Worm (Caenorhabditis elegans) whole organism, late embryonic: ENCODE results near the gene W10G6.6.
A peak's percentile ranks its signal among the peaks of the same experiment; 100 is the strongest.

Experiments used
- C38D4.7 ChIP-seq: fragments of 200-800 bp; sonication (Bioruptor generic); optimal IDR thresholded peaks from 2 replicates; lab custom pipeline; 2018; ENCODE audit warnings: mild to moderate bottlenecking, missing genetic modification characterization, moderate library complexity, missing compliant biosample characterization
- K02D7.2 ChIP-seq: sonication (generic microtip); optimal IDR thresholded peaks from 2 replicates; lab custom pipeline; 2017; ENCODE audit warnings: mild to moderate bottlenecking, missing genetic modification characterization, missing compliant biosample characterization
- K09A11.1 ChIP-seq: sonication (generic microtip); optimal IDR thresholded peaks from 2 replicates; lab custom pipeline; 2017; ENCODE audit warnings: antibody characterized with exemption, mild to moderate bottlenecking, missing genetic modification characterization, missing compliant biosample characterization; ENCODE audit not compliant: insufficient read depth
- T23F11.4 ChIP-seq: fragments of 200-800 bp; sonication (Bioruptor generic); optimal IDR thresholded peaks from 2 replicates; lab custom pipeline; 2018; ENCODE audit warnings: mild to moderate bottlenecking, missing genetic modification characterization, missing compliant biosample characterization
- Y22D7AL.16 ChIP-seq: sonication (generic microtip); optimal IDR thresholded peaks from 2 replicates; lab custom pipeline; 2016; ENCODE audit warnings: missing genetic modification characterization, missing compliant biosample characterization
- ama-1 ChIP-seq: fragments of 150-350 bp; optimal IDR thresholded peaks from 2 replicates; lab custom pipeline; 2014
- ceh-14 ChIP-seq: sonication (generic microtip); optimal IDR thresholded peaks from 2 replicates; lab custom pipeline; 2016; ENCODE audit warnings: missing genotype, missing genetic modification characterization, missing compliant biosample characterization
- ceh-18 ChIP-seq: sonication (generic microtip); optimal IDR thresholded peaks from 2 replicates; lab custom pipeline; 2016; ENCODE audit warnings: missing genetic modification characterization, missing compliant biosample characterization
- ceh-19 ChIP-seq: fragments of 200-800 bp; sonication (Bioruptor generic); optimal IDR thresholded peaks from 2 replicates; lab custom pipeline; 2018; ENCODE audit warnings: mild to moderate bottlenecking, missing genetic modification characterization, missing compliant biosample characterization
- ceh-22 ChIP-seq: sonication (generic microtip); optimal IDR thresholded peaks from 2 replicates; lab custom pipeline; 2017; ENCODE audit warnings: missing biosample characterization, missing genetic modification characterization
- ceh-30 ChIP-seq: fragments of 150-350 bp; optimal IDR thresholded peaks from 2 replicates; lab custom pipeline; 2014; ENCODE audit warnings: missing biosample characterization, missing genetic modification characterization
- ceh-31 ChIP-seq: sonication (generic microtip); optimal IDR thresholded peaks from 2 replicates; lab custom pipeline; 2016; ENCODE audit warnings: missing genetic modification characterization, missing compliant biosample characterization
- ceh-34 ChIP-seq: sonication (generic microtip); optimal IDR thresholded peaks from 2 replicates; lab custom pipeline; 2016; ENCODE audit warnings: mild to moderate bottlenecking, missing genetic modification characterization, missing compliant biosample characterization
- ceh-45 ChIP-seq: fragments of 200-800 bp; sonication (Bioruptor generic); IDR thresholded peaks from 2 replicates; pipeline ENCODE4 v1.3.6; 2022; ENCODE audit warnings: missing genetic modification reagents, missing genetic modification characterization, missing compliant biosample characterization
- ceh-48 ChIP-seq: sonication (generic microtip); optimal IDR thresholded peaks from 2 replicates; lab custom pipeline; 2016; ENCODE audit warnings: missing genetic modification characterization, inconsistent platforms, missing compliant biosample characterization
- ceh-6 ChIP-seq: fragments of 200-800 bp; sonication (Bioruptor generic); optimal IDR thresholded peaks from 2 replicates; lab custom pipeline; 2018; ENCODE audit warnings: mild to moderate bottlenecking, missing genetic modification characterization, missing compliant biosample characterization
- che-1 ChIP-seq: sonication (generic microtip); optimal IDR thresholded peaks from 2 replicates; lab custom pipeline; 2016; ENCODE audit warnings: mild to moderate bottlenecking, missing genetic modification characterization, missing compliant biosample characterization
- dmd-4 ChIP-seq: sonication (generic microtip); optimal IDR thresholded peaks from 2 replicates; lab custom pipeline; 2016; ENCODE audit warnings: borderline replicate concordance, missing genetic modification characterization, missing compliant biosample characterization
- dve-1 ChIP-seq: sonication (generic microtip); optimal IDR thresholded peaks from 2 replicates; lab custom pipeline; 2017; ENCODE audit warnings: antibody characterized with exemption, mild to moderate bottlenecking, missing genetic modification characterization, missing compliant biosample characterization
- elt-2 ChIP-seq: sonication (generic microtip); optimal IDR thresholded peaks from 2 replicates; lab custom pipeline; 2016; ENCODE audit warnings: missing genetic modification reagents, missing genetic modification characterization, missing compliant biosample characterization
- elt-4 ChIP-seq: sonication (generic microtip); optimal IDR thresholded peaks from 2 replicates; lab custom pipeline; 2016; ENCODE audit warnings: missing genetic modification characterization, missing compliant biosample characterization
- ets-4 ChIP-seq: sonication (generic microtip); optimal IDR thresholded peaks from 2 replicates; lab custom pipeline; 2016; ENCODE audit warnings: missing genetic modification characterization, missing compliant biosample characterization
- fax-1 ChIP-seq: sonication (generic microtip); optimal IDR thresholded peaks from 2 replicates; lab custom pipeline; 2016; ENCODE audit warnings: missing genotype, missing genetic modification characterization, missing compliant biosample characterization
- fkh-6 ChIP-seq: sonication (generic microtip); optimal IDR thresholded peaks from 2 replicates; lab custom pipeline; 2016; ENCODE audit warnings: missing genetic modification characterization, missing compliant biosample characterization
- hlh-13 ChIP-seq: fragments of 200-800 bp; sonication (Bioruptor generic); optimal IDR thresholded peaks from 2 replicates; lab custom pipeline; 2018; ENCODE audit warnings: mild to moderate bottlenecking, missing genetic modification characterization, missing compliant biosample characterization
- hlh-15 ChIP-seq: sonication (generic microtip); optimal IDR thresholded peaks from 2 replicates; lab custom pipeline; 2016; ENCODE audit warnings: missing genetic modification characterization, missing compliant biosample characterization
- hlh-30 ChIP-seq: sonication (generic microtip); optimal IDR thresholded peaks from 2 replicates; lab custom pipeline; 2017; ENCODE audit warnings: antibody characterized with exemption, missing genetic modification characterization, missing compliant biosample characterization; ENCODE audit not compliant: insufficient read depth
- hlh-8 ChIP-seq: sonication (generic microtip); optimal IDR thresholded peaks from 2 replicates; lab custom pipeline; 2016; ENCODE audit warnings: missing genotype, missing genetic modification characterization, missing compliant biosample characterization
- lim-6 ChIP-seq: sonication (generic microtip); optimal IDR thresholded peaks from 2 replicates; lab custom pipeline; 2016; ENCODE audit warnings: missing genetic modification characterization, missing compliant biosample characterization
- madf-2 ChIP-seq: sonication (generic microtip); optimal IDR thresholded peaks from 2 replicates; lab custom pipeline; 2017; ENCODE audit warnings: missing genetic modification characterization, missing compliant biosample characterization
- mec-3 ChIP-seq: sonication (generic microtip); optimal IDR thresholded peaks from 2 replicates; lab custom pipeline; 2016; ENCODE audit warnings: borderline replicate concordance, missing genetic modification characterization, missing compliant biosample characterization
- nfya-1 ChIP-seq: sonication (generic microtip); optimal IDR thresholded peaks from 2 replicates; lab custom pipeline; 2017; ENCODE audit warnings: missing genetic modification characterization, mild to moderate bottlenecking, missing compliant biosample characterization, antibody characterized with exemption, moderate library complexity
- nhr-232 ChIP-seq: sonication (generic microtip); optimal IDR thresholded peaks from 2 replicates; lab custom pipeline; 2016; ENCODE audit warnings: missing genetic modification characterization, missing compliant biosample characterization
- npax-4 ChIP-seq: sonication (generic microtip); optimal IDR thresholded peaks from 2 replicates; lab custom pipeline; 2016; ENCODE audit warnings: missing genetic modification characterization, missing compliant biosample characterization
- pag-3 ChIP-seq: sonication (generic microtip); optimal IDR thresholded peaks from 2 replicates; lab custom pipeline; 2016; ENCODE audit warnings: missing compliant biosample characterization, missing genetic modification characterization, borderline replicate concordance
- pax-1 ChIP-seq: fragments of 150-350 bp; optimal IDR thresholded peaks from 2 replicates; lab custom pipeline; 2014; ENCODE audit warnings: missing biosample characterization, missing genetic modification characterization
- pha-4 ChIP-seq: fragments of 150-350 bp; optimal IDR thresholded peaks from 2 replicates; lab custom pipeline; 2018; ENCODE audit warnings: missing biosample characterization, missing genetic modification reagents, missing genetic modification characterization
- rnt-1 ChIP-seq: sonication (generic microtip); optimal IDR thresholded peaks from 2 replicates; lab custom pipeline; 2016; ENCODE audit warnings: missing genetic modification characterization, missing compliant biosample characterization
- sdc-2 ChIP-seq: sonication (generic microtip); optimal IDR thresholded peaks from 2 replicates; lab custom pipeline; 2016; ENCODE audit warnings: missing genotype, missing genetic modification characterization, missing compliant biosample characterization
- sox-4 ChIP-seq: sonication (generic microtip); optimal IDR thresholded peaks from 2 replicates; lab custom pipeline; 2017; ENCODE audit warnings: mild to moderate bottlenecking, missing genetic modification characterization, inconsistent platforms, missing compliant biosample characterization
- syd-9 ChIP-seq: sonication (generic microtip); optimal IDR thresholded peaks from 2 replicates; lab custom pipeline; 2016; ENCODE audit warnings: mild to moderate bottlenecking, missing genetic modification characterization, moderate library complexity, missing compliant biosample characterization
- tbx-2 ChIP-seq: sonication (generic microtip); optimal IDR thresholded peaks from 2 replicates; lab custom pipeline; 2016; ENCODE audit warnings: missing genetic modification characterization, missing compliant biosample characterization
- unc-3 ChIP-seq, 2 experiments: fragments of 200-800 bp in 1 of 2; sonication (Bioruptor generic) in 1 of 2; sonication (generic microtip) in 1 of 2; conservative IDR thresholded peaks in 1 of 2; optimal IDR thresholded peaks in 1 of 2; 2 replicates each; pipeline versions ENCODE4 v1.3.6 to Lab custom; 2016 to 2022; ENCODE audit warnings: missing compliant biosample characterization in 2 of 2, missing genetic modification characterization in 2 of 2, missing genetic modification reagents in 1 of 2
- unc-42 ChIP-seq: sonication (generic microtip); optimal IDR thresholded peaks from 2 replicates; lab custom pipeline; 2016; ENCODE audit warnings: missing genotype, missing genetic modification characterization, missing compliant biosample characterization
- unc-86 ChIP-seq: sonication (generic microtip); optimal IDR thresholded peaks from 2 replicates; lab custom pipeline; 2016; ENCODE audit warnings: missing genetic modification characterization, missing compliant biosample characterization
- ztf-16 ChIP-seq: sonication (generic microtip); optimal IDR thresholded peaks from 2 replicates; lab custom pipeline; 2017; ENCODE audit warnings: missing genetic modification characterization, missing compliant biosample characterization

W10G6.6 gene

ce11 chrX:16250679-16251078 is at the start of gene W10G6.6:
Gene W10G6.6, minus strand, starts transcription at chrX:16250779.
- TF ChIP-seq che-1 (tag; lab: Kevin White, UChicago) (no peak), syd-9 (no peak), unc-3 (GFP tag; conservative IDR thresholded peaks at IDR 0.05; lab: Robert Waterston, UW) (no peak), unc-3 (tag; optimal IDR thresholded peaks at IDR 0.05; lab: Kevin White, UChicago) (no peak), unc-42 (tag; lab: Kevin White, UChicago) (no peak), fkh-6 (tag; lab: Kevin White, UChicago) (no peak), pag-3 (tag; lab: Kevin White, UChicago) (no peak), ceh-6 (no peak), ceh-48 (tag; lab: Kevin White, UChicago) (no peak), hlh-15 (no peak)

ce11 chrX:16299859-16300258 is 49.3 kb upstream of the W10G6.6 start, which contains the start of gene twk-21:
Gene twk-21, plus strand, starts transcription at chrX:16299892.
- TF ChIP-seq unc-3 (GFP tag; conservative IDR thresholded peaks at IDR 0.05; lab: Robert Waterston, UW): no peak
- no peak for TF ChIP-seq unc-3 (tag; optimal IDR thresholded peaks at IDR 0.05; lab: Kevin White, UChicago)
- TF ChIP-seq ceh-34 (tag; lab: Kevin White, UChicago): no peak
- TF ChIP-seq madf-2 (tag; lab: Kevin White, UChicago): no peak
- TF ChIP-seq ceh-14 (tag; lab: Kevin White, UChicago): no peak
- TF ChIP-seq rnt-1 (tag; lab: Kevin White, UChicago): no peak
- no peak for TF ChIP-seq lim-6
- no peak for TF ChIP-seq ceh-30
- no peak for TF ChIP-seq che-1 (tag; lab: Kevin White, UChicago)
- TF ChIP-seq ceh-45 (GFP tag; lab: Robert Waterston, UW): no peak
- TF ChIP-seq, all 69 proteins: peak for 0

ce11 chrX:16298173-16298572 is 47.6 kb upstream of the W10G6.6 start:
- TF ChIP-seq ceh-22 (tag; lab: Kevin White, UChicago): no peak
- TF ChIP-seq che-1 (tag; lab: Kevin White, UChicago): peak; percentile 37
- TF ChIP-seq lim-6: no peak
- TF ChIP-seq ceh-34 (tag; lab: Kevin White, UChicago): peak; percentile 25
- TF ChIP-seq K02D7.2: no peak
- TF ChIP-seq pax-1 (tag; lab: Kevin White, UChicago): no peak
- no peak for TF ChIP-seq dve-1 (tag; lab: Kevin White, UChicago)
- TF ChIP-seq ceh-6: no peak
- no peak for TF ChIP-seq ceh-48 (tag; lab: Kevin White, UChicago)
- no peak for TF ChIP-seq T23F11.4
- TF ChIP-seq ets-4 (tag; lab: Kevin White, UChicago): peak; percentile 16
- TF ChIP-seq ceh-14 (tag; lab: Kevin White, UChicago): peak; percentile 21
- peak; percentile 24 for TF ChIP-seq npax-4
- TF ChIP-seq elt-2 (tag; lab: Kevin White, UChicago): peak; percentile 24
- peak; percentile 24 for TF ChIP-seq unc-42 (tag; lab: Kevin White, UChicago)
- TF ChIP-seq mec-3 (tag; lab: Kevin White, UChicago): no peak
- TF ChIP-seq tbx-2: no peak
- TF ChIP-seq pag-3 (tag; lab: Kevin White, UChicago): no peak
- peak; percentile 7 for TF ChIP-seq C38D4.7 (GFP tag; lab: Kevin White, UChicago)
- no peak for TF ChIP-seq dmd-4
- peak; percentile 3 for TF ChIP-seq ztf-16
- TF ChIP-seq hlh-13 (GFP tag; lab: Kevin White, UChicago): no peak
- TF ChIP-seq Y22D7AL.16 (tag; lab: Kevin White, UChicago): no peak
- no peak for TF ChIP-seq madf-2 (tag; lab: Kevin White, UChicago)
- TF ChIP-seq unc-3 (GFP tag; conservative IDR thresholded peaks at IDR 0.05; lab: Robert Waterston, UW): no peak
- no peak for TF ChIP-seq unc-3 (tag; optimal IDR thresholded peaks at IDR 0.05; lab: Kevin White, UChicago)
- no peak for TF ChIP-seq unc-86 (tag; lab: Kevin White, UChicago)
- TF ChIP-seq sdc-2: peak; percentile 87
- peak; percentile 29 for TF ChIP-seq nfya-1 (tag; lab: Kevin White, UChicago)
- TF ChIP-seq ceh-31: no peak
- TF ChIP-seq sox-4: peak; percentile 14
- TF ChIP-seq pha-4: no peak
- TF ChIP-seq elt-4 (tag; lab: Kevin White, UChicago): no peak
- TF ChIP-seq nhr-232: no peak
- no peak for TF ChIP-seq ceh-19 (GFP tag; lab: Kevin White, UChicago)
- peak; percentile 26 for TF ChIP-seq fax-1 (tag; lab: Kevin White, UChicago)
- no peak for TF ChIP-seq hlh-30 (tag; lab: Kevin White, UChicago)
- TF ChIP-seq hlh-8: peak; percentile 3
- peak; percentile 59 for TF ChIP-seq ceh-18
- TF ChIP-seq ama-1 (lab: Kevin White, UChicago): no peak
- no peak for TF ChIP-seq K09A11.1 (tag; lab: Kevin White, UChicago)
